Worm (Caenorhabditis elegans): Measurements from ENCODE around the gene bath-23.

- TF ChIP-seq ztf-11 (tag; optimal IDR thresholded peaks at IDR 0.05) (no peak), mep-1 (tag; optimal IDR thresholded peaks at IDR 0.05) (no peak), unc-62 (GFP tag; optimal IDR thresholded peaks at IDR 0.05) (no peak), snpc-4 (tag; optimal IDR thresholded peaks at IDR 0.05) (no peak), ceh-39 (tag; optimal IDR thresholded peaks at IDR 0.05) (no peak), nhr-237 (tag; optimal IDR thresholded peaks at IDR 0.05) (no peak), flh-1 (GFP tag; optimal IDR thresholded peaks at IDR 0.05) (no peak), unc-120 (tag; optimal IDR thresholded peaks at IDR 0.05; ENCODE audit: poor library complexity, severe bottlenecking) (no peak), elt-3 (tag; optimal IDR thresholded peaks at IDR 0.05) (no peak), nhr-76 (tag; optimal IDR thresholded peaks at IDR 0.05) (no peak), lin-13 (tag; optimal IDR thresholded peaks at IDR 0.05) (no peak), zip-8 (tag; optimal IDR thresholded peaks at IDR 0.05) (no peak), bed-3 (GFP tag; optimal IDR thresholded peaks at IDR 0.05) (no peak)
Observed at ce11 chrII:3322257-3322656, 48.9 kb upstream of the bath-23 start, which contains the start of gene Y46D2A.1.
